Worm (Caenorhabditis elegans) whole organism, L1 larva: ENCODE data around the gene VF13D12L.3.
A peak's percentile ranks its signal among the peaks of the same experiment; 100 is the strongest.

ENCODE experiments used
- C16A3.4 ChIP-seq: fragments of 150-350 bp; optimal IDR thresholded peaks from 2 replicates; lab custom pipeline; 2014; ENCODE audit warnings: missing biosample characterization, missing genetic modification characterization
- C34B4.2 ChIP-seq: sonication (generic microtip); optimal IDR thresholded peaks from 2 replicates; lab custom pipeline; 2017; ENCODE audit warnings: mild to moderate bottlenecking, missing genetic modification characterization, missing compliant biosample characterization
- F16B12.6 ChIP-seq: fragments of 150-350 bp; optimal IDR thresholded peaks from 2 replicates; lab custom pipeline; 2014; ENCODE audit warnings: missing biosample characterization, missing genetic modification characterization
- Y116A8C.19 ChIP-seq: sonication (generic microtip); optimal IDR thresholded peaks from 2 replicates; lab custom pipeline; 2016; ENCODE audit warnings: missing compliant biosample characterization, missing genetic modification characterization, borderline replicate concordance
- aha-1 ChIP-seq: fragments of 150-350 bp; optimal IDR thresholded peaks from 2 replicates; lab custom pipeline; 2014; ENCODE audit warnings: missing biosample characterization, missing genetic modification characterization
- ceh-82 ChIP-seq, 3 experiments: fragments of 150-350 bp in 1 of 3; sonication (generic microtip) in 2 of 3; optimal IDR thresholded peaks; 2 replicates each; lab custom pipeline; 2014 to 2017; ENCODE audit warnings: missing biosample characterization in 3 of 3, missing genetic modification characterization in 3 of 3
- ceh-90 ChIP-seq: sonication (generic microtip); optimal IDR thresholded peaks from 2 replicates; lab custom pipeline; 2016; ENCODE audit warnings: missing genetic modification characterization, missing compliant biosample characterization
- ces-1 ChIP-seq: fragments of 150-350 bp; optimal IDR thresholded peaks from 2 replicates; lab custom pipeline; 2014; ENCODE audit warnings: missing biosample characterization, missing genetic modification reagents, missing genetic modification characterization
- dsc-1 ChIP-seq: sonication (generic microtip); optimal IDR thresholded peaks from 2 replicates; lab custom pipeline; 2016; ENCODE audit warnings: mild to moderate bottlenecking, missing genetic modification characterization, missing compliant biosample characterization
- efl-1 ChIP-seq, 4 experiments: fragments of 150-350 bp; optimal IDR thresholded peaks in 3 of 4; peaks in 1 of 4; 1 replicate in 1 of 4; 2 replicates in 3 of 4; lab custom pipeline; 2014; ENCODE audit warnings: missing biosample characterization in 2 of 4, missing genetic modification characterization in 2 of 4, missing genetic modification reagents in 2 of 4
- efl-3 ChIP-seq: fragments of 200-800 bp; sonication (Bioruptor generic); optimal IDR thresholded peaks from 2 replicates; lab custom pipeline; 2018; ENCODE audit warnings: mild to moderate bottlenecking, missing genetic modification characterization, missing compliant biosample characterization
- egl-13 ChIP-seq: sonication (generic microtip); optimal IDR thresholded peaks from 2 replicates; lab custom pipeline; 2016; ENCODE audit warnings: missing genotype, missing genetic modification reagents, missing genetic modification characterization, missing compliant biosample characterization
- egl-27 ChIP-seq, 2 experiments: fragments of 150-350 bp in 1 of 2; sonication (generic microtip); optimal IDR thresholded peaks; 3 replicates each; lab custom pipeline; 2017 to 2018; ENCODE audit warnings: missing biosample characterization in 2 of 2, missing genetic modification characterization in 2 of 2, missing genetic modification reagents in 2 of 2
- elt-3 ChIP-seq, 6 experiments: fragments of 150-350 bp in 1 of 6; sonication (generic microtip); optimal IDR thresholded peaks; 2 replicates each; lab custom pipeline; 2017 to 2018; ENCODE audit warnings: missing biosample characterization in 6 of 6, missing genetic modification characterization in 6 of 6, inconsistent platforms in 1 of 6
- ets-5 ChIP-seq: fragments of 200-800 bp; sonication (Bioruptor generic); IDR thresholded peaks from 2 replicates; pipeline ENCODE4 v1.3.6; 2022; ENCODE audit warnings: missing genetic modification characterization, missing compliant biosample characterization
- fkh-4 ChIP-seq: sonication (generic microtip); optimal IDR thresholded peaks from 2 replicates; lab custom pipeline; 2016; ENCODE audit warnings: missing compliant biosample characterization, missing genetic modification characterization, borderline replicate concordance
- fkh-8 ChIP-seq: sonication (generic microtip); optimal IDR thresholded peaks from 2 replicates; lab custom pipeline; 2016; ENCODE audit warnings: mild to moderate bottlenecking, missing genetic modification characterization, missing compliant biosample characterization
- fos-1 ChIP-seq: fragments of 150-350 bp; optimal IDR thresholded peaks from 2 replicates; lab custom pipeline; 2014; ENCODE audit warnings: missing biosample characterization, missing genetic modification characterization
- hlh-17 ChIP-seq: fragments of 200-800 bp; sonication (Bioruptor generic); optimal IDR thresholded peaks from 2 replicates; lab custom pipeline; 2018; ENCODE audit warnings: missing genetic modification characterization, mild to moderate bottlenecking, missing compliant biosample characterization, moderate library complexity, borderline replicate concordance
- hlh-4 ChIP-seq: sonication (generic microtip); optimal IDR thresholded peaks from 2 replicates; lab custom pipeline; 2016; ENCODE audit warnings: mild to moderate bottlenecking, missing genetic modification characterization, missing compliant biosample characterization
- hpl-2 ChIP-seq: fragments of 150-350 bp; optimal IDR thresholded peaks from 2 replicates; lab custom pipeline; 2014; ENCODE audit warnings: missing biosample characterization, missing genetic modification reagents, missing genetic modification characterization
- irx-1 ChIP-seq: sonication (generic microtip); optimal IDR thresholded peaks from 2 replicates; lab custom pipeline; 2016; ENCODE audit warnings: missing genetic modification characterization, missing compliant biosample characterization
- isw-1 ChIP-seq: fragments of 200-800 bp; sonication (Bioruptor generic); IDR thresholded peaks from 2 replicates; pipeline ENCODE4 v1.3.6; 2022; ENCODE audit warnings: missing genetic modification characterization, missing compliant biosample characterization
- jun-1 ChIP-seq: fragments of 150-350 bp; optimal IDR thresholded peaks from 2 replicates; lab custom pipeline; 2014; ENCODE audit warnings: missing biosample characterization, missing genetic modification reagents, missing genetic modification characterization
- lin-15B ChIP-seq: fragments of 150-350 bp; sonication (generic microtip); optimal IDR thresholded peaks from 3 replicates; lab custom pipeline; 2014; ENCODE audit warnings: missing biosample characterization, missing genetic modification characterization
- lin-39 ChIP-seq: fragments of 150-350 bp; optimal IDR thresholded peaks from 2 replicates; lab custom pipeline; 2014; ENCODE audit warnings: missing biosample characterization, missing genetic modification reagents, missing genetic modification characterization
- lir-3 ChIP-seq: sonication (generic microtip); optimal IDR thresholded peaks from 2 replicates; lab custom pipeline; 2016; ENCODE audit warnings: mild to moderate bottlenecking, missing genetic modification characterization, moderate library complexity, missing compliant biosample characterization; ENCODE audit not compliant: poor library complexity
- mdl-1 ChIP-seq, 2 experiments: fragments of 150-350 bp; optimal IDR thresholded peaks; 2 replicates each; lab custom pipeline; 2014 to 2017; ENCODE audit warnings: missing biosample characterization in 2 of 2, missing genetic modification characterization in 2 of 2, inconsistent platforms in 1 of 2
- mef-2 ChIP-seq: fragments of 150-350 bp; optimal IDR thresholded peaks from 2 replicates; lab custom pipeline; 2014; ENCODE audit warnings: missing biosample characterization, missing genetic modification characterization
- mep-1 ChIP-seq: fragments of 150-350 bp; optimal IDR thresholded peaks from 2 replicates; lab custom pipeline; 2014; ENCODE audit warnings: missing biosample characterization, missing genetic modification characterization
- nhr-20 ChIP-seq: sonication (generic microtip); optimal IDR thresholded peaks from 2 replicates; lab custom pipeline; 2016; ENCODE audit warnings: mild to moderate bottlenecking, missing genetic modification characterization, missing compliant biosample characterization
- nhr-237 ChIP-seq: fragments of 150-350 bp; optimal IDR thresholded peaks from 2 replicates; lab custom pipeline; 2014; ENCODE audit warnings: missing biosample characterization, missing genetic modification characterization
- nhr-28 ChIP-seq: fragments of 150-350 bp; optimal IDR thresholded peaks from 2 replicates; lab custom pipeline; 2014; ENCODE audit warnings: missing biosample characterization, missing genetic modification characterization
- nhr-47 ChIP-seq: sonication (generic microtip); optimal IDR thresholded peaks from 2 replicates; lab custom pipeline; 2016; ENCODE audit warnings: mild to moderate bottlenecking, missing genetic modification characterization, moderate library complexity, missing compliant biosample characterization
- nhr-71 ChIP-seq: sonication (generic microtip); optimal IDR thresholded peaks from 2 replicates; lab custom pipeline; 2016; ENCODE audit warnings: mild to moderate bottlenecking, missing genetic modification characterization, moderate library complexity, missing compliant biosample characterization
- nhr-77 ChIP-seq: fragments of 150-350 bp; optimal IDR thresholded peaks from 2 replicates; lab custom pipeline; 2014; ENCODE audit warnings: missing biosample characterization, missing genetic modification characterization
- nhr-84 ChIP-seq: sonication (generic microtip); optimal IDR thresholded peaks from 2 replicates; lab custom pipeline; 2017; ENCODE audit warnings: missing biosample characterization, missing genetic modification characterization
- pqm-1 ChIP-seq: sonication (generic microtip); optimal IDR thresholded peaks from 3 replicates; lab custom pipeline; 2017; ENCODE audit warnings: missing biosample characterization, missing genetic modification characterization
- rnt-1 ChIP-seq: sonication (generic microtip); optimal IDR thresholded peaks from 2 replicates; lab custom pipeline; 2016; ENCODE audit warnings: mild to moderate bottlenecking, missing genetic modification characterization, moderate library complexity, missing compliant biosample characterization
- skn-1 ChIP-seq: fragments of 150-350 bp; optimal IDR thresholded peaks from 2 replicates; lab custom pipeline; 2014; ENCODE audit warnings: missing biosample characterization, missing genetic modification characterization
- sup-37 ChIP-seq: fragments of 200-800 bp; sonication (Bioruptor generic); optimal IDR thresholded peaks from 2 replicates; lab custom pipeline; 2018; ENCODE audit warnings: mild to moderate bottlenecking, missing genetic modification characterization, missing compliant biosample characterization
- swsn-7 ChIP-seq: sonication (generic microtip); optimal IDR thresholded peaks from 2 replicates; lab custom pipeline; 2016; ENCODE audit warnings: missing genetic modification characterization, missing compliant biosample characterization
- unc-130 ChIP-seq: fragments of 150-350 bp; optimal IDR thresholded peaks from 2 replicates; lab custom pipeline; 2017; ENCODE audit warnings: missing biosample characterization, missing genetic modification characterization, inconsistent platforms
- unc-62 ChIP-seq: fragments of 150-350 bp; optimal IDR thresholded peaks from 2 replicates; lab custom pipeline; 2014; ENCODE audit warnings: missing biosample characterization, missing genetic modification reagents, missing genetic modification characterization
- unc-86 ChIP-seq: sonication (generic microtip); optimal IDR thresholded peaks from 2 replicates; lab custom pipeline; 2016; ENCODE audit warnings: missing genetic modification characterization, missing compliant biosample characterization
- unc-98 ChIP-seq: fragments of 200-800 bp; sonication (Bioruptor generic); IDR thresholded peaks from 2 replicates; pipeline ENCODE4 v1.3.6; 2022; ENCODE audit warnings: missing genetic modification characterization, missing compliant biosample characterization
- zag-1 ChIP-seq: fragments of 150-350 bp; optimal IDR thresholded peaks from 2 replicates; lab custom pipeline; 2014; ENCODE audit warnings: missing biosample characterization, missing genetic modification characterization
- ztf-11 ChIP-seq, 2 experiments: sonication (generic microtip); optimal IDR thresholded peaks; 2 replicates each; lab custom pipeline; 2016 to 2017; ENCODE audit warnings: missing genetic modification characterization in 2 of 2, missing biosample characterization in 1 of 2, missing compliant biosample characterization in 1 of 2
- ztf-4 ChIP-seq: fragments of 150-350 bp; optimal IDR thresholded peaks from 2 replicates; lab custom pipeline; 2014; ENCODE audit warnings: missing biosample characterization, missing genetic modification characterization

The VF13D12L.3 gene

ce11 chrII:11689941-11690340 is 15.9 kb upstream of the VF13D12L.3 start:
- TF ChIP-seq aha-1 (tag; lab: Kevin White, UChicago) (no peak), sup-37 (GFP tag; lab: Kevin White, UChicago) (no peak), nhr-77 (no peak), fkh-4 (tag; lab: Kevin White, UChicago) (no peak), efl-1 (optimal IDR thresholded peaks at IDR 0.05; lab: Kevin White, UChicago) (no peak), efl-1 (GFP tag; optimal IDR thresholded peaks at IDR 0.05 in 1 of 2; lab: Kevin White, UChicago) (no peak), ceh-82 (tag; optimal IDR thresholded peaks at IDR 0.05; lab: Kevin White, UChicago) (no peak), nhr-237 (tag; lab: Kevin White, UChicago) (no peak), ztf-4 (no peak), C34B4.2 (tag; lab: Kevin White, UChicago) (no peak), mef-2 (no peak), ztf-11 (tag; optimal IDR thresholded peaks at IDR 0.05; lab: Kevin White, UChicago) (no peak), unc-86 (no peak), mep-1 (tag; lab: Kevin White, UChicago) (no peak)

- TF ChIP-seq rnt-1 (no peak), C34B4.2 (tag; lab: Kevin White, UChicago) (no peak), nhr-77 (no peak), mdl-1 (tag; optimal IDR thresholded peaks at IDR 0.05; lab: Kevin White, UChicago) (no peak), lin-15B (tag; lab: Kevin White, UChicago) (no peak), hpl-2 (GFP tag; lab: Kevin White, UChicago) (no peak), pqm-1 (tag; lab: Kevin White, UChicago) (no peak), C16A3.4 (no peak), skn-1 (tag; lab: Kevin White, UChicago) (no peak), jun-1 (tag; lab: Kevin White, UChicago) (no peak), lin-39 (tag; lab: Kevin White, UChicago) (no peak), unc-130 (no peak), nhr-47 (tag; lab: Kevin White, UChicago) (no peak), efl-3 (GFP tag; lab: Kevin White, UChicago) (no peak), nhr-28 (tag; lab: Kevin White, UChicago) (no peak), egl-27 (tag; optimal IDR thresholded peaks at IDR 0.05; lab: Kevin White, UChicago) (no peak), fkh-8 (no peak), lir-3 (tag; lab: Kevin White, UChicago) (no peak), irx-1 (no peak), Y116A8C.19 (no peak)
Observed at ce11 chrII:11690868-11691267, 14.9 kb upstream of the VF13D12L.3 start.

- TF ChIP-seq lir-3 (tag; lab: Kevin White, UChicago): no peak
- peak; percentile 58 for TF ChIP-seq nhr-20 (tag; lab: Kevin White, UChicago)
- TF ChIP-seq hlh-4: no peak
- TF ChIP-seq unc-62 (GFP tag; lab: Kevin White, UChicago): no peak
- no peak for TF ChIP-seq egl-27 (tag; optimal IDR thresholded peaks at IDR 0.05; lab: Kevin White, UChicago)
- TF ChIP-seq dsc-1 (tag; lab: Kevin White, UChicago): no peak
- no peak for TF ChIP-seq ztf-11 (tag; optimal IDR thresholded peaks at IDR 0.05; lab: Kevin White, UChicago)
- no peak for TF ChIP-seq unc-86
- no peak for TF ChIP-seq C34B4.2 (tag; lab: Kevin White, UChicago)
- peak; percentile 2 for TF ChIP-seq swsn-7
- no peak for TF ChIP-seq efl-3 (GFP tag; lab: Kevin White, UChicago)
- no peak for TF ChIP-seq ceh-90 (tag; lab: Kevin White, UChicago)
- no peak for TF ChIP-seq sup-37 (GFP tag; lab: Kevin White, UChicago)
- TF ChIP-seq mep-1 (tag; lab: Kevin White, UChicago): peak; percentile 32
- no peak for TF ChIP-seq zag-1 (tag; lab: Kevin White, UChicago)
- TF ChIP-seq ets-5: no peak
- TF ChIP-seq egl-13 (tag; lab: Kevin White, UChicago): no peak
- TF ChIP-seq lin-15B (tag; lab: Kevin White, UChicago): no peak
- no peak for TF ChIP-seq hlh-17
- TF ChIP-seq unc-98 (GFP tag; lab: Robert Waterston, UW): no peak
- no peak for TF ChIP-seq fos-1 (tag; lab: Kevin White, UChicago)
- TF ChIP-seq nhr-84: no peak
- TF ChIP-seq elt-3 (tag; optimal IDR thresholded peaks at IDR 0.05; lab: Kevin White, UChicago): peak in 1 of 6 experiments; percentile 22
- TF ChIP-seq nhr-71: peak; percentile 24
- TF ChIP-seq nhr-47 (tag; lab: Kevin White, UChicago): no peak
- TF ChIP-seq efl-1 (optimal IDR thresholded peaks at IDR 0.05; lab: Kevin White, UChicago): peak; percentile 27 to 57
- peak; percentile 46 to 94 for TF ChIP-seq efl-1 (GFP tag; optimal IDR thresholded peaks at IDR 0.05 in 1 of 2; lab: Kevin White, UChicago)
- peak; percentile 26 for TF ChIP-seq F16B12.6 (tag; lab: Kevin White, UChicago)
- TF ChIP-seq ces-1 (GFP tag; lab: Kevin White, UChicago): no peak
- TF ChIP-seq isw-1 (GFP tag; lab: Robert Waterston, UW): no peak
- TF ChIP-seq fkh-4 (tag; lab: Kevin White, UChicago): no peak
Observed at ce11 chrII:11694432-11694831, 11.4 kb upstream of the VF13D12L.3 start.
